Worm (Caenorhabditis elegans): ENCODE data around the gene Y50D4C.12.

DNA sequence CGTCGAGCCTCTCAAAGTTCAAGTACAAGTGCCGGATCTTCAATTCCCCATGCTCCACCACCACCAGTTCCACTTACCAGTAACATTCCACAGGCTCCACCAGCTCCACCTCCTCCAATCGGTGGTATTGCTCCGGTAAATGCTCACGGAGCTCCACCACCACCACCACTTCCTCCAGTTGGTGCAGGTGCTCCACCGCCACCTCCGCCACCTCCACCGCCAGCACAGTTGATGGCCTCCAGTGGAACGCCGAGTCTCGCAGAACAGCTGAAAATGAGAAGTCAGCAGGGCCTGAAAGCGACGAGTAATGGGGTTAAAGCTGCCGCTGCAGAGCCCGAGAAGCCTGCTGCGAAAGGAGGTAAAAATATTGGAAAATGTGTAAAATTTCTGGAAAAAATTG lies 7.9 kb downstream of the Y50D4C.12 start:
- TF ChIP-seq unc-62 (GFP tag; optimal IDR thresholded peaks at IDR 0.05) (no peak), unc-39 (tag; optimal IDR thresholded peaks at IDR 0.05) (no peak), mep-1 (tag; optimal IDR thresholded peaks at IDR 0.05) (no peak), snpc-4 (tag; optimal IDR thresholded peaks at IDR 0.05) (no peak), ceh-39 (tag; optimal IDR thresholded peaks at IDR 0.05) (no peak), tbx-8 (GFP tag; optimal IDR thresholded peaks at IDR 0.05) (no peak), bed-3 (GFP tag; optimal IDR thresholded peaks at IDR 0.05) (no peak), nhr-237 (tag; optimal IDR thresholded peaks at IDR 0.05) (no peak), elt-1 (tag; optimal IDR thresholded peaks at IDR 0.05; ENCODE audit: borderline replicate concordance, insufficient read depth) (no peak), ztf-11 (tag; optimal IDR thresholded peaks at IDR 0.05) (no peak), cnd-1 (tag; optimal IDR thresholded peaks at IDR 0.05) (no peak), lsy-2 (tag; optimal IDR thresholded peaks at IDR 0.05) (no peak), lin-32 (GFP tag; optimal IDR thresholded peaks at IDR 0.05) (no peak), zip-8 (tag; optimal IDR thresholded peaks at IDR 0.05) (no peak)

Data from whole organism, mixed stage, embryonic.